ENCODE assay signal across 2 fruit fly cellular contexts in the genomic region with DNA sequence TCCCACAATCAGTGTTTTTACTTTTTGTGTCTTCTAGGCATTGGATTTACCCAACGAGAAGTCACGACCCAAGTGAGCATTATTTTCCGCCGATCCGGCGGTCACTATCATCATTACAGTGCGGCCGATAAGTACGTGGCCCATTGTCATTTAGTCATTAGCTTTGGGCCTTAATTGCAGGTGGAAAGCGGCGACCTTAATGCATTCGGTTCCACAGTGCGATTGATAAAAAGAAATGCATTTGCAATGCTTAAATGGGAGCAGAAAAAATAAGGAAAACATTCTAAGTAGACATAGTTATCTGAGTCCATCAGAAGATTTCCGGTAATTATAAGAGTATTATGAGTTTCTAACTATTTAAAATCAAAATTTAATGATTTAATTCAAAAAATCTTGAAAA.
TF ChIP-seq lines count a peak whose summit lies in the region.

No protein-coding gene starts in this region.

TF ChIP-seq in whole organism, embryonic, 481 proteins besides CTCF, POLR2A, EP300 and RAD21 (continued from another document):
- TF ChIP-seq Oli (tag; optimal IDR thresholded peaks at IDR 0.05; lab: Kevin White, UChicago) (no peak), H2.0 (GFP tag; IDR thresholded peaks at IDR 0.05; lab: Robert Waterston, UW) (no peak), disco-r (GFP tag; optimal IDR thresholded peaks at IDR 0.05; lab: Kevin White, UChicago) (no peak), slbo (GFP tag; IDR thresholded peaks at IDR 0.05; lab: Robert Waterston, UW) (peak; percentile 17; the same call in 1 of the 2 replicates), seq (GFP tag; IDR thresholded peaks at IDR 0.05; lab: Robert Waterston, UW) (no peak), CG13296 (GFP tag; optimal IDR thresholded peaks at IDR 0.05; lab: Kevin White, UChicago) (no peak), Rfx (GFP tag; IDR thresholded peaks at IDR 0.05; lab: Robert Waterston, UW) (peak; percentile 21; the same call in 1 of the 2 replicates), CG17328 (GFP tag; IDR thresholded peaks at IDR 0.05; lab: Robert Waterston, UW) (no peak), her (GFP tag; optimal IDR thresholded peaks at IDR 0.05; lab: Kevin White, UChicago) (no peak), Jarid2 (GFP tag; optimal IDR thresholded peaks at IDR 0.05; lab: Kevin White, UChicago) (no peak), CG14014 (GFP tag; IDR thresholded peaks at IDR 0.05; lab: Robert Waterston, UW) (0 out of 2 replicates have a peak, but pooled peaks have one; percentile 17), row (GFP tag; IDR thresholded peaks at IDR 0.05; lab: Robert Waterston, UW) (peak; percentile 26; the same call in 1 of the 3 replicates), CG34376 (GFP tag; optimal IDR thresholded peaks at IDR 0.05; lab: Kevin White, UChicago) (peak; percentile 77), ewg (GFP tag; optimal IDR thresholded peaks at IDR 0.05; lab: Kevin White, UChicago) (no peak), amos (GFP tag; IDR thresholded peaks at IDR 0.05; lab: Robert Waterston, UW; ENCODE audit: partially characterized antibody) (no peak), mam (GFP tag; optimal IDR thresholded peaks at IDR 0.05; lab: Kevin White, UChicago) (peak; percentile 31), CG17568 (GFP tag; optimal IDR thresholded peaks at IDR 0.05; lab: Kevin White, UChicago) (no peak), CG11695 (GFP tag; IDR thresholded peaks at IDR 0.05; lab: Robert Waterston, UW) (0 out of 3 replicates have a peak, but pooled peaks have one; percentile 31), phol (tag; optimal IDR thresholded peaks at IDR 0.05; lab: Kevin White, UChicago) (no peak), CG6654 (GFP tag; optimal IDR thresholded peaks at IDR 0.05; lab: Kevin White, UChicago) (no peak), Ets65A (GFP tag; lab: Kevin White, UChicago) (peak; percentile 6), vvl (GFP tag; IDR thresholded peaks at IDR 0.05; lab: Robert Waterston, UW) (no peak), CG7271 (tag; optimal IDR thresholded peaks at IDR 0.05; lab: Kevin White, UChicago) (no peak), tll (GFP tag; optimal IDR thresholded peaks at IDR 0.05; lab: Kevin White, UChicago) (no peak), run (tag; optimal IDR thresholded peaks at IDR 0.05; lab: Kevin White, UChicago) (no peak), CG1603 (tag; optimal IDR thresholded peaks at IDR 0.05; lab: Kevin White, UChicago) (no peak), CG7556 (GFP tag; optimal IDR thresholded peaks at IDR 0.05; lab: Kevin White, UChicago) (no peak), CG2120 (GFP tag; optimal IDR thresholded peaks at IDR 0.05; lab: Kevin White, UChicago) (peak; percentile 9), CG8290 (GFP tag; optimal IDR thresholded peaks at IDR 0.05; lab: Kevin White, UChicago) (no peak), CG8290 (tag; optimal IDR thresholded peaks at IDR 0.05; lab: Kevin White, UChicago) (no peak), CG32532 (GFP tag; IDR thresholded peaks at IDR 0.05; lab: Robert Waterston, UW) (peak; percentile 32), fd102C (GFP tag; optimal IDR thresholded peaks at IDR 0.05; lab: Kevin White, UChicago) (no peak), hb (GFP tag; IDR thresholded peaks at IDR 0.05; lab: Robert Waterston, UW; ENCODE audit: partially characterized antibody) (no peak), Dref (GFP tag; IDR thresholded peaks at IDR 0.05; lab: Robert Waterston, UW) (no peak), nau (GFP tag; optimal IDR thresholded peaks at IDR 0.05; lab: Kevin White, UChicago) (no peak), CG3995 (GFP tag; optimal IDR thresholded peaks at IDR 0.05; lab: Kevin White, UChicago) (peak; percentile 12), prd (optimal IDR thresholded peaks at IDR 0.05; lab: Kevin White, UChicago) (no peak), prd (GFP tag; IDR thresholded peaks at IDR 0.05; lab: Robert Waterston, UW) (no peak), CG14667 (GFP tag; IDR thresholded peaks at IDR 0.05; lab: Robert Waterston, UW) (no peak), Dek (tag; optimal IDR thresholded peaks at IDR 0.05; lab: Kevin White, UChicago) (peak; percentile 4), CG11504 (tag; optimal IDR thresholded peaks at IDR 0.05; lab: Kevin White, UChicago) (no peak), z (GFP tag; IDR thresholded peaks at IDR 0.05; lab: Robert Waterston, UW) (no peak)

TF ChIP-seq in whole organism, prepupa, 60 proteins besides CTCF, POLR2A, EP300 and RAD21 (continued from another document):
- TF ChIP-seq CG6792 (GFP tag; optimal IDR thresholded peaks at IDR 0.05; lab: Kevin White, UChicago) (no peak), CG3032 (tag; optimal IDR thresholded peaks at IDR 0.05; lab: Kevin White, UChicago) (peak; percentile 3), ss (GFP tag; optimal IDR thresholded peaks at IDR 0.05; lab: Kevin White, UChicago) (no peak), spab (GFP tag; optimal IDR thresholded peaks at IDR 0.05; lab: Kevin White, UChicago) (no peak), Gug (GFP tag; IDR thresholded peaks at IDR 0.05; lab: Robert Waterston, UW) (no peak), CG4318 (GFP tag; optimal IDR thresholded peaks at IDR 0.05; lab: Kevin White, UChicago) (no peak), lz (GFP tag; optimal IDR thresholded peaks at IDR 0.05; lab: Kevin White, UChicago) (peak; percentile 32), CG8119 (GFP tag; IDR thresholded peaks at IDR 0.05; lab: Robert Waterston, UW) (no peak), CG6276 (GFP tag; optimal IDR thresholded peaks at IDR 0.05; lab: Kevin White, UChicago) (no peak), CG8319 (GFP tag; optimal IDR thresholded peaks at IDR 0.05; lab: Kevin White, UChicago) (no peak), Sox102F (GFP tag; optimal IDR thresholded peaks at IDR 0.05; lab: Kevin White, UChicago) (no peak), Eip78C (GFP tag; lab: Kevin White, UChicago) (peak; percentile 68), dac (GFP tag; optimal IDR thresholded peaks at IDR 0.05; lab: Kevin White, UChicago) (no peak), achi (GFP tag; optimal IDR thresholded peaks at IDR 0.05; lab: Kevin White, UChicago) (no peak), svp (GFP tag; lab: Kevin White, UChicago) (peak; percentile 92), Blimp-1 (GFP tag; optimal IDR thresholded peaks at IDR 0.05; lab: Kevin White, UChicago) (no peak), Met (GFP tag; optimal IDR thresholded peaks at IDR 0.05; lab: Kevin White, UChicago) (peak; percentile 39), fkh (GFP tag; optimal IDR thresholded peaks at IDR 0.05; lab: Kevin White, UChicago) (no peak), Eip75B (GFP tag; optimal IDR thresholded peaks at IDR 0.05; lab: Kevin White, UChicago) (no peak), CG9139 (GFP tag; optimal IDR thresholded peaks at IDR 0.05; lab: Kevin White, UChicago) (no peak), CG11762 (GFP tag; optimal IDR thresholded peaks at IDR 0.05; lab: Kevin White, UChicago; ENCODE audit: insufficient read depth) (no peak), net (GFP tag; optimal IDR thresholded peaks at IDR 0.05; lab: Kevin White, UChicago) (no peak), CG8632 (GFP tag; optimal IDR thresholded peaks at IDR 0.05; lab: Kevin White, UChicago) (no peak), CG10631 (GFP tag; optimal IDR thresholded peaks at IDR 0.05; lab: Kevin White, UChicago) (peak; percentile 23), CG3919 (GFP tag; optimal IDR thresholded peaks at IDR 0.05; lab: Kevin White, UChicago) (no peak), esn (GFP tag; optimal IDR thresholded peaks at IDR 0.05; lab: Kevin White, UChicago) (peak; percentile 38), Eip93F (GFP tag; optimal IDR thresholded peaks at IDR 0.05; lab: Kevin White, UChicago) (no peak), Sox15 (GFP tag; optimal IDR thresholded peaks at IDR 0.05; lab: Kevin White, UChicago) (no peak), Hr4 (GFP tag; optimal IDR thresholded peaks at IDR 0.05; lab: Kevin White, UChicago) (peak; percentile 20), topi (GFP tag; optimal IDR thresholded peaks at IDR 0.05; lab: Kevin White, UChicago) (no peak), dsx (GFP tag; optimal IDR thresholded peaks at IDR 0.05; lab: Kevin White, UChicago; ENCODE audit: poor library complexity, severe bottlenecking) (no peak), CG1621 (tag; optimal IDR thresholded peaks at IDR 0.05; lab: Kevin White, UChicago) (peak; percentile 6), salr (GFP tag; optimal IDR thresholded peaks at IDR 0.05; lab: Kevin White, UChicago) (no peak), CG10669 (GFP tag; optimal IDR thresholded peaks at IDR 0.05; lab: Kevin White, UChicago) (peak; percentile 30), cyc (GFP tag; optimal IDR thresholded peaks at IDR 0.05; lab: Kevin White, UChicago) (no peak), pdm3 (GFP tag; optimal IDR thresholded peaks at IDR 0.05; lab: Kevin White, UChicago) (peak; percentile 48), CG6808 (GFP tag; optimal IDR thresholded peaks at IDR 0.05; lab: Kevin White, UChicago) (peak; percentile 29), acj6 (GFP tag; optimal IDR thresholded peaks at IDR 0.05; lab: Kevin White, UChicago) (peak; percentile 8)
